Worm (Caenorhabditis elegans) whole organism, L2 larva: ENCODE data around the gene alg-3.

ENCODE experiments used
- R02D3.7 ChIP-seq: fragments of 150-350 bp; optimal IDR thresholded peaks from 2 replicates; lab custom pipeline; 2014; ENCODE audit warnings: missing biosample characterization, missing genetic modification characterization
- nhr-11 ChIP-seq: fragments of 150-350 bp; optimal IDR thresholded peaks from 2 replicates; lab custom pipeline; 2014; ENCODE audit warnings: missing biosample characterization, missing genetic modification characterization
- nhr-23 ChIP-seq: fragments of 150-350 bp; optimal IDR thresholded peaks from 2 replicates; lab custom pipeline; 2014; ENCODE audit warnings: missing biosample characterization, missing genetic modification reagents, missing genetic modification characterization
- peb-1 ChIP-seq: fragments of 150-350 bp; optimal IDR thresholded peaks from 2 replicates; lab custom pipeline; 2014; ENCODE audit warnings: missing biosample characterization, missing genetic modification characterization
- sma-3 ChIP-seq: sonication (generic microtip); optimal IDR thresholded peaks from 2 replicates; lab custom pipeline; 2016; ENCODE audit warnings: missing genetic modification reagents, missing genetic modification characterization, missing compliant biosample characterization
- sma-9 ChIP-seq, 2 experiments: fragments of 150-350 bp in 1 of 2; sonication (generic microtip) in 1 of 2; optimal IDR thresholded peaks; 2 replicates each; lab custom pipeline; 2014 to 2016; ENCODE audit warnings: missing genetic modification characterization in 2 of 2, mild to moderate bottlenecking in 1 of 2, missing biosample characterization in 1 of 2, missing compliant biosample characterization in 1 of 2, missing genetic modification reagents in 1 of 2, moderate library complexity in 1 of 2
- snpc-4 ChIP-seq: fragments of 150-350 bp; optimal IDR thresholded peaks from 2 replicates; lab custom pipeline; 2014; ENCODE audit warnings: missing biosample characterization, missing genetic modification characterization
- unc-39 ChIP-seq: fragments of 150-350 bp; optimal IDR thresholded peaks from 2 replicates; lab custom pipeline; 2014; ENCODE audit warnings: missing biosample characterization, missing genetic modification characterization
- unc-62 ChIP-seq: fragments of 150-350 bp; optimal IDR thresholded peaks from 2 replicates; lab custom pipeline; 2014; ENCODE audit warnings: missing biosample characterization, missing genetic modification reagents, missing genetic modification characterization
- ztf-11 ChIP-seq: sonication (generic microtip); optimal IDR thresholded peaks from 2 replicates; lab custom pipeline; 2017; ENCODE audit warnings: missing biosample characterization, missing genetic modification characterization
- ztf-4 ChIP-seq: fragments of 150-350 bp; optimal IDR thresholded peaks from 2 replicates; lab custom pipeline; 2014; ENCODE audit warnings: missing biosample characterization, missing genetic modification characterization

- TF ChIP-seq R02D3.7 (tag; lab: Kevin White, UChicago) (no peak), peb-1 (tag; lab: Kevin White, UChicago) (no peak), snpc-4 (no peak), nhr-23 (no peak), ztf-4 (tag; lab: Kevin White, UChicago) (no peak), nhr-11 (tag; lab: Kevin White, UChicago) (no peak), ztf-11 (tag; lab: Kevin White, UChicago) (no peak), unc-62 (GFP tag; lab: Kevin White, UChicago) (no peak), sma-9 (GFP tag; optimal IDR thresholded peaks at IDR 0.05; lab: Kevin White, UChicago) (no peak), sma-9 (tag; optimal IDR thresholded peaks at IDR 0.05; lab: Kevin White, UChicago) (no peak), sma-3 (no peak), unc-39 (tag; lab: Kevin White, UChicago) (no peak)
Measured at ce11 chrIV:11743813-11744212, 39.8 kb downstream of the alg-3 start.
